1 fruit fly cellular context compared by ENCODE assay signal in genomic region chr3L:11279321-11279827, dm6.
A peak's percentile ranks its signal among the peaks of the same experiment; 100 is the strongest.
TF ChIP-seq lines count a peak whose summit lies in the region.

No protein-coding gene starts in this region.

TF ChIP-seq in whole organism, embryonic, 481 proteins besides CTCF, POLR2A, EP300 and RAD21 (continued from another document):
- TF ChIP-seq NC2α (GFP tag; optimal IDR thresholded peaks at IDR 0.05; lab: Kevin White, UChicago), result no peak
- TF ChIP-seq Bteb2 (GFP tag; optimal IDR thresholded peaks at IDR 0.05; lab: Kevin White, UChicago), result no peak
- peak; percentile 8 for TF ChIP-seq Med (GFP tag; lab: Kevin White, UChicago)
- no peak for TF ChIP-seq tgo (GFP tag; IDR thresholded peaks at IDR 0.05; lab: Robert Waterston, UW)
- peak; percentile 32; the same call in 1 of the 2 replicates for TF ChIP-seq Rfx (GFP tag; IDR thresholded peaks at IDR 0.05; lab: Robert Waterston, UW)
- peak; percentile 65 for TF ChIP-seq kni (GFP tag; optimal IDR thresholded peaks at IDR 0.05; lab: Kevin White, UChicago)
- no peak for TF ChIP-seq CG4404 (GFP tag; IDR thresholded peaks at IDR 0.05; lab: Robert Waterston, UW)
- peak; percentile 57 for TF ChIP-seq sens (GFP tag; lab: Kevin White, UChicago)
- no peak for TF ChIP-seq CG30020 (tag; optimal IDR thresholded peaks at IDR 0.05; lab: Kevin White, UChicago)
- no peak for TF ChIP-seq CG8944 (GFP tag; optimal IDR thresholded peaks at IDR 0.05; lab: Kevin White, UChicago)
- TF ChIP-seq NFAT (GFP tag; IDR thresholded peaks at IDR 0.05; lab: Robert Waterston, UW), result 0 out of 2 replicates have a peak, but pooled peaks have one; percentile 7
- TF ChIP-seq MTF-1 (GFP tag; optimal IDR thresholded peaks at IDR 0.05; lab: Kevin White, UChicago; ENCODE audit: borderline replicate concordance), result no peak
- TF ChIP-seq otp (GFP tag; IDR thresholded peaks at IDR 0.05; lab: Robert Waterston, UW), result no peak
- no peak for TF ChIP-seq nerfin-1 (tag; optimal IDR thresholded peaks at IDR 0.05; lab: Kevin White, UChicago)
- TF ChIP-seq jing (GFP tag; optimal IDR thresholded peaks at IDR 0.05; lab: Kevin White, UChicago), result no peak
- TF ChIP-seq Mrtf (GFP tag; IDR thresholded peaks at IDR 0.05; lab: Robert Waterston, UW), result no peak
- no peak for TF ChIP-seq grn (GFP tag; optimal IDR thresholded peaks at IDR 0.05; lab: Kevin White, UChicago)
- TF ChIP-seq sqz (GFP tag; optimal IDR thresholded peaks at IDR 0.05; lab: Kevin White, UChicago), result peak; percentile 45
- no peak for TF ChIP-seq bigmax (GFP tag; optimal IDR thresholded peaks at IDR 0.05; lab: Kevin White, UChicago)
- no peak for TF ChIP-seq lab (GFP tag; optimal IDR thresholded peaks at IDR 0.05; lab: Kevin White, UChicago)
- TF ChIP-seq CG7987 (GFP tag; optimal IDR thresholded peaks at IDR 0.05; lab: Kevin White, UChicago), result no peak
- TF ChIP-seq CG6175 (GFP tag; IDR thresholded peaks at IDR 0.05; lab: Robert Waterston, UW), result peak; percentile 17; the same call in 1 of the 3 replicates
- TF ChIP-seq esg (GFP tag; conservative IDR thresholded peaks at IDR 0.05; lab: Robert Waterston, UW), result no peak
- TF ChIP-seq nom (GFP tag; optimal IDR thresholded peaks at IDR 0.05; lab: Kevin White, UChicago), result no peak
- no peak for TF ChIP-seq Tbp (GFP tag; optimal IDR thresholded peaks at IDR 0.05; lab: Kevin White, UChicago)
- TF ChIP-seq CG15011 (GFP tag; optimal IDR thresholded peaks at IDR 0.05; lab: Kevin White, UChicago), result no peak
- no peak for TF ChIP-seq ems (GFP tag; optimal IDR thresholded peaks at IDR 0.05; lab: Kevin White, UChicago)
- TF ChIP-seq CG2202 (tag; optimal IDR thresholded peaks at IDR 0.05; lab: Kevin White, UChicago), result no peak
- TF ChIP-seq CG31388 (GFP tag; optimal IDR thresholded peaks at IDR 0.05; lab: Kevin White, UChicago), result no peak
- no peak for TF ChIP-seq CG17361 (GFP tag; IDR thresholded peaks at IDR 0.05; lab: Robert Waterston, UW)
- no peak for TF ChIP-seq shn (GFP tag; optimal IDR thresholded peaks at IDR 0.05; lab: Kevin White, UChicago)
- TF ChIP-seq z (GFP tag; IDR thresholded peaks at IDR 0.05; lab: Robert Waterston, UW), result no peak
- TF ChIP-seq ewg (GFP tag; optimal IDR thresholded peaks at IDR 0.05; lab: Kevin White, UChicago), result no peak
- no peak for TF ChIP-seq CG14860 (GFP tag; IDR thresholded peaks at IDR 0.05; lab: Robert Waterston, UW; ENCODE audit: partially characterized antibody)
- TF ChIP-seq Gsc (GFP tag; IDR thresholded peaks at IDR 0.05; lab: Robert Waterston, UW), result no peak
- TF ChIP-seq CG18764 (GFP tag; optimal IDR thresholded peaks at IDR 0.05; lab: Kevin White, UChicago), result no peak
- no peak for TF ChIP-seq emc (GFP tag; optimal IDR thresholded peaks at IDR 0.05; lab: Kevin White, UChicago)
- TF ChIP-seq CG11560 (tag; IDR thresholded peaks at IDR 0.05; lab: Robert Waterston, UW), result no peak
- TF ChIP-seq ssp (GFP tag; IDR thresholded peaks at IDR 0.05; lab: Robert Waterston, UW), result no peak
- 0 out of 2 replicates have a peak, but pooled peaks have one; percentile 8 for TF ChIP-seq ara (GFP tag; IDR thresholded peaks at IDR 0.05; lab: Robert Waterston, UW)
- no peak for TF ChIP-seq Sin3A (optimal IDR thresholded peaks at IDR 0.05; lab: Kevin White, UChicago)
- TF ChIP-seq Atf6 (GFP tag; IDR thresholded peaks at IDR 0.05; lab: Robert Waterston, UW), result no peak
- TF ChIP-seq danr (GFP tag; IDR thresholded peaks at IDR 0.05; lab: Robert Waterston, UW), result no peak
- TF ChIP-seq CG4360 (GFP tag; IDR thresholded peaks at IDR 0.05; lab: Robert Waterston, UW), result no peak
- no peak for TF ChIP-seq sima (GFP tag; optimal IDR thresholded peaks at IDR 0.05; lab: Kevin White, UChicago)
- no peak for TF ChIP-seq CG12104 (GFP tag; optimal IDR thresholded peaks at IDR 0.05; lab: Kevin White, UChicago)
- no peak for TF ChIP-seq CG9932 (GFP tag; IDR thresholded peaks at IDR 0.05; lab: Robert Waterston, UW)
- no peak for TF ChIP-seq Ets97D (GFP tag; optimal IDR thresholded peaks at IDR 0.05; lab: Kevin White, UChicago)
- TF ChIP-seq slp2 (GFP tag; optimal IDR thresholded peaks at IDR 0.05; lab: Kevin White, UChicago), result no peak
- TF ChIP-seq corto (GFP tag; optimal IDR thresholded peaks at IDR 0.05; lab: Kevin White, UChicago), result no peak
- TF ChIP-seq CrebB (tag; optimal IDR thresholded peaks at IDR 0.05; lab: Kevin White, UChicago), result no peak
- TF ChIP-seq Awh (GFP tag; IDR thresholded peaks at IDR 0.05; lab: Robert Waterston, UW), result no peak
- TF ChIP-seq GATAe (GFP tag; conservative IDR thresholded peaks at IDR 0.05; lab: Robert Waterston, UW), result no peak
- TF ChIP-seq rib (GFP tag; IDR thresholded peaks at IDR 0.05; lab: Robert Waterston, UW), result no peak
- no peak for TF ChIP-seq dmrt11E (tag; optimal IDR thresholded peaks at IDR 0.05; lab: Kevin White, UChicago)
- TF ChIP-seq gro (GFP tag; optimal IDR thresholded peaks at IDR 0.05; lab: Kevin White, UChicago), result no peak
- TF ChIP-seq crc (GFP tag; optimal IDR thresholded peaks at IDR 0.05; lab: Kevin White, UChicago), result no peak
- TF ChIP-seq dysf (GFP tag; IDR thresholded peaks at IDR 0.05; lab: Robert Waterston, UW), result no peak
- no peak for TF ChIP-seq CG18262 (tag; optimal IDR thresholded peaks at IDR 0.05; lab: Kevin White, UChicago)
- no peak for TF ChIP-seq lbe (GFP tag; optimal IDR thresholded peaks at IDR 0.05; lab: Kevin White, UChicago)
- TF ChIP-seq CG3281 (GFP tag; optimal IDR thresholded peaks at IDR 0.05; lab: Kevin White, UChicago), result no peak
- TF ChIP-seq Dref (GFP tag; IDR thresholded peaks at IDR 0.05; lab: Robert Waterston, UW), result no peak
